Worm (Caenorhabditis elegans): ENCODE measurements around the gene acds-10.

Gene acds-10

DNA sequence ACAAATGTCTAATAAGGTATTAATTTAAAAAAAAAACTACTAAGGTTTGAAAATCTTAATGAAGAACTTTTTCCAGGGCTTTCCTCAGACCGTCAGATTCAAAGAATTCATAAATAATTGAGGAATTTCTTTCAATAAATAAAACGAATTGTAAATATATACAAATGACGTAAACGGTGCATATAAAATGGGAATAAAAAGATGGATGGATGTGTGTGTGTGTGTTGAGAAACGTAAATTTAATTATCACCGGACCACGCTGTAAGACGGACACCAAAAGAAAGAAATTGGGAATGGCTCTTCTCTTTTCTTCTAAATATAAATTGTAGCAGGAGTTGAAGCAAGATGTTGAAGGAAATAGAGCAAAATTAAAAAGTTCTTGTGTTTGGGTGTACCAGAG is 1.4 kb upstream of the acds-10 start:
- TF ChIP-seq lin-35 (GFP tag; optimal IDR thresholded peaks at IDR 0.05) (no peak), B0019.2 (GFP tag; conservative IDR thresholded peaks at IDR 0.05) (no peak), F39B2.1 (GFP tag; IDR thresholded peaks at IDR 0.05) (no peak), sdz-38 (tag; optimal IDR thresholded peaks at IDR 0.05) (no peak), nfya-2 (GFP tag; IDR thresholded peaks at IDR 0.05) (no peak), lin-26 (GFP tag; IDR thresholded peaks at IDR 0.05) (no peak), F57A8.1 (GFP tag; optimal IDR thresholded peaks at IDR 0.05) (no peak), F49E8.2 (tag; optimal IDR thresholded peaks at IDR 0.05; ENCODE audit: insufficient read depth) (no peak), somi-1 (GFP tag; optimal IDR thresholded peaks at IDR 0.05) (no peak), bed-2 (GFP tag; IDR thresholded peaks at IDR 0.05) (no peak), lag-1 (GFP tag; IDR thresholded peaks at IDR 0.05) (no peak), ztf-18 (tag; optimal IDR thresholded peaks at IDR 0.05) (no peak)

DNA sequence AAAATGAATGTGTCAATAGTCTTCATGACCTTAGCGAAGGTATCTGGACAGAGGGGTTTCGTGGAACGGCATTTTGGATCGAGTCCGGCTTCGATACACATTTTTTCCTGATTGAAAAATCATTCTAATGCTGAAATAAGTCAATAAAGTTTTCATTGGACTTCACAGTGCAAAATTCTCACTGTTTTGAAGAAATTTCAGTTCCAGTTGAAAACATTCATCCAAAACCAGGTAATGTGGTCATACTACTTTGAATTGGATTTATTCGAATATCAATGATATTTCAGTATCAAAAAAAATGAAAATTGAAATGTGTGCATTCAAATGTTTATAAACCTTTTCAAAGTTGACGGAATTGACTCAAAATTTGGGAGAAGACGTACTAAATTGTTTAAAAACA is 5.8 kb downstream of the acds-10 start, which contains the start of gene pgph-1:
Gene pgph-1 (minus strand): TSS at position 101 of the 400 bp plus-strand sequence.
- TF ChIP-seq fkh-3 (tag; optimal IDR thresholded peaks at IDR 0.05) (no peak), die-1 (tag; optimal IDR thresholded peaks at IDR 0.05) (no peak), lin-54 (GFP tag; optimal IDR thresholded peaks at IDR 0.05) (no peak), F49E8.2 (tag; optimal IDR thresholded peaks at IDR 0.05; ENCODE audit: insufficient read depth) (no peak), F23B12.7 (tag; optimal IDR thresholded peaks at IDR 0.05; ENCODE audit: insufficient read depth) (no peak), aptf-2 (GFP tag; conservative IDR thresholded peaks at IDR 0.05) (no peak), lir-1 (GFP tag; conservative IDR thresholded peaks at IDR 0.05) (no peak), gei-17 (GFP tag; optimal IDR thresholded peaks at IDR 0.05) (no peak), ekl-4 (GFP tag; IDR thresholded peaks at IDR 0.05) (no peak), Y53G8AR.9 (GFP tag; conservative IDR thresholded peaks at IDR 0.05) (no peak), ztf-6 (GFP tag; IDR thresholded peaks at IDR 0.05) (no peak), tbx-9 (tag; optimal IDR thresholded peaks at IDR 0.05; ENCODE audit: borderline replicate concordance) (no peak), dpff-1 (tag; optimal IDR thresholded peaks at IDR 0.05) (no peak)

DNA sequence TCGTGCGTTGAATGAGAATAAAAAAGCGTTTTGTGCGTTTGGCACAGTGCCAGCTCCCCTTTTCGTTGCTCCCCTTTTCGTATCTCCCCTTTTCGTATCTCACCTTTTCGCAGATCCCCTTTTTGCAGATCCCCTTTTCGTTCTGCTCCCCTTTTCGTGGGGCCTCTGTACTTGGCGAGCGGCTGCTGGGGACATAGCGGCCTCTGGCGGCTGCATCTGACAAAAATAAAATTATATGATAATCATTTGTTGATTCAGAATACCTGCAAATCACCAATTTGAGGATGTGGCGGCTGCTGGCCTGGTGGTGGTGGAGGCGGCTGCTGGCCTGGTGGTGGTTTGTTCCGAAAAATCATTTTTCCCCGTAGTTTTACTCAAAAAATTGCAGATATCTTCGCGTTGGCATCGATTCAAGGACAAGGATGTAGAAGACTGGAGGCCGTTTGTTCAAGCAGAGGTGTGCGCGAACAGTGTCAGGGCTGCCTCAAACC is 7.6 kb downstream of the acds-10 start, which contains the start of gene K09H11.11:
Gene K09H11.11 (minus strand): TSS at position 51 of the 491 bp plus-strand sequence.
- peak; percentile 92 for TF ChIP-seq egrh-3 (GFP tag; IDR thresholded peaks at IDR 0.05)

DNA sequence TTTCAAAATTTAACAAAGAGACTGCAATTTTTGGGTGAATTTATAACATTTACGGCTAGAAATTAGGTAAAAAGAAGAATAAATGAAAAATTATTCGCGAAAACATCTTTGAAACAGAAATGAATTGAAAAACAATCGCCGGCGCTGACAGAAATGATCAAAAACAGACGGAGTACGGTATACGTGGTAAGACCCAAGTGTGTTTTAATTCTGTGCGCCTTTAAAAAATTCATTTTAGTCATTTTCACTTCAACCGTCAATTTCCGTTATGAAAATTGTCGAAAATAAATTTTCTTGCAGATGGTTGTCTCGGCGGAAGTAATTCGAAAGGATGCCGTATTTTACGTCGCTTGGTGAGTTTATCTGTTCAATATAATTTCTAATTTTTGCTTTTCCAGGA is 8.6 kb downstream of the acds-10 start, which contains the start of gene C53A3.3:
Gene C53A3.3 (plus strand): TSS at position 301 of the 400 bp plus-strand sequence.
- TF ChIP-seq egl-44 (GFP tag; IDR thresholded peaks at IDR 0.05) (no peak), madf-6 (GFP tag; IDR thresholded peaks at IDR 0.05) (no peak), ceh-100 (GFP tag; IDR thresholded peaks at IDR 0.05) (no peak), zim-3 (tag; optimal IDR thresholded peaks at IDR 0.05) (no peak), D2030.7 (GFP tag; IDR thresholded peaks at IDR 0.05) (no peak), gei-17 (GFP tag; optimal IDR thresholded peaks at IDR 0.05) (no peak), athp-1 (tag; optimal IDR thresholded peaks at IDR 0.05) (no peak), F10E7.11 (tag; optimal IDR thresholded peaks at IDR 0.05) (no peak), ekl-4 (GFP tag; IDR thresholded peaks at IDR 0.05) (no peak), lsy-27 (tag; optimal IDR thresholded peaks at IDR 0.05; ENCODE audit: borderline replicate concordance, insufficient read depth) (no peak), pha-4 (tag; optimal IDR thresholded peaks at IDR 0.05) (no peak), cebp-2 (GFP tag; IDR thresholded peaks at IDR 0.05) (no peak), C17E4.6 (GFP tag; IDR thresholded peaks at IDR 0.05) (no peak), F49E8.2 (tag; optimal IDR thresholded peaks at IDR 0.05; ENCODE audit: insufficient read depth) (no peak), egrh-3 (GFP tag; IDR thresholded peaks at IDR 0.05) (no peak), F22D6.2 (tag; optimal IDR thresholded peaks at IDR 0.05) (no peak), lin-26 (GFP tag; IDR thresholded peaks at IDR 0.05) (no peak), ets-4 (GFP tag; optimal IDR thresholded peaks at IDR 0.05) (no peak), F55B11.4 (tag; optimal IDR thresholded peaks at IDR 0.05; ENCODE audit: borderline replicate concordance, insufficient read depth) (no peak)
